Worm (Caenorhabditis elegans) whole organism, L3 larva: ENCODE measurements around the gene T13C5.3.

Source experiments
- ama-1 ChIP-seq: fragments of 150-350 bp; optimal IDR thresholded peaks from 2 replicates; lab custom pipeline; 2018
- ceh-82 ChIP-seq: fragments of 150-350 bp; optimal IDR thresholded peaks from 2 replicates; lab custom pipeline; 2014; ENCODE audit warnings: missing biosample characterization, missing genetic modification characterization
- elt-1 ChIP-seq: fragments of 150-350 bp; optimal IDR thresholded peaks from 2 replicates; lab custom pipeline; 2014; ENCODE audit warnings: missing biosample characterization, missing genetic modification characterization
- hmg-11 ChIP-seq: sonication (generic microtip); optimal IDR thresholded peaks from 2 replicates; lab custom pipeline; 2016; ENCODE audit warnings: missing genetic modification characterization, missing compliant biosample characterization
- lin-15B ChIP-seq: fragments of 150-350 bp; optimal IDR thresholded peaks from 2 replicates; lab custom pipeline; 2014; ENCODE audit warnings: missing biosample characterization, missing genetic modification characterization
- mdl-1 ChIP-seq: fragments of 150-350 bp; optimal IDR thresholded peaks from 2 replicates; lab custom pipeline; 2014; ENCODE audit warnings: missing biosample characterization, missing genetic modification characterization
- nhr-11 ChIP-seq: fragments of 150-350 bp; optimal IDR thresholded peaks from 2 replicates; lab custom pipeline; 2014; ENCODE audit warnings: missing biosample characterization, missing genetic modification characterization
- nhr-76 ChIP-seq: fragments of 150-350 bp; sonication (generic microtip); optimal IDR thresholded peaks from 5 replicates; lab custom pipeline; 2014; ENCODE audit warnings: missing biosample characterization, missing genetic modification characterization
- skn-1 ChIP-seq: fragments of 150-350 bp; optimal IDR thresholded peaks from 2 replicates; lab custom pipeline; 2014; ENCODE audit warnings: missing biosample characterization, missing genetic modification characterization
- tbx-2 ChIP-seq: sonication (generic microtip); optimal IDR thresholded peaks from 2 replicates; lab custom pipeline; 2016; ENCODE audit warnings: mild to moderate bottlenecking, missing genetic modification characterization, missing compliant biosample characterization
- unc-39 ChIP-seq: sonication (generic microtip); optimal IDR thresholded peaks from 4 replicates; lab custom pipeline; 2017; ENCODE audit warnings: missing biosample characterization, missing genetic modification characterization

ce11 chrX:6128773-6129172 lies 49.5 kb upstream of the T13C5.3 start:
- no peak for TF ChIP-seq unc-39
- TF ChIP-seq ama-1 (lab: Kevin White, UChicago), result no peak
- TF ChIP-seq lin-15B (tag; lab: Kevin White, UChicago), result no peak
- no peak for TF ChIP-seq nhr-76
- TF ChIP-seq hmg-11 (tag; lab: Kevin White, UChicago), result no peak
- TF ChIP-seq mdl-1 (tag; lab: Kevin White, UChicago), result no peak
- TF ChIP-seq ceh-82, result no peak
- no peak for TF ChIP-seq tbx-2 (tag; lab: Kevin White, UChicago)
- TF ChIP-seq skn-1 (tag; lab: Kevin White, UChicago), result no peak
- no peak for TF ChIP-seq elt-1 (tag; lab: Kevin White, UChicago)
- TF ChIP-seq nhr-11 (tag; lab: Kevin White, UChicago), result no peak
